Worm (Caenorhabditis elegans) whole organism, late embryonic: ENCODE measurements around the gene prde-1.

Experiments
- C38D4.7 ChIP-seq: fragments of 200-800 bp; sonication (Bioruptor generic); optimal IDR thresholded peaks from 2 replicates; lab custom pipeline; 2018; ENCODE audit warnings: mild to moderate bottlenecking, missing genetic modification characterization, moderate library complexity, missing compliant biosample characterization
- T23F11.4 ChIP-seq: fragments of 200-800 bp; sonication (Bioruptor generic); optimal IDR thresholded peaks from 2 replicates; lab custom pipeline; 2018; ENCODE audit warnings: mild to moderate bottlenecking, missing genetic modification characterization, missing compliant biosample characterization
- Y22D7AL.16 ChIP-seq: sonication (generic microtip); optimal IDR thresholded peaks from 2 replicates; lab custom pipeline; 2016; ENCODE audit warnings: missing genetic modification characterization, missing compliant biosample characterization
- ama-1 ChIP-seq: fragments of 150-350 bp; optimal IDR thresholded peaks from 2 replicates; lab custom pipeline; 2014
- ceh-22 ChIP-seq: sonication (generic microtip); optimal IDR thresholded peaks from 2 replicates; lab custom pipeline; 2017; ENCODE audit warnings: missing biosample characterization, missing genetic modification characterization
- ceh-31 ChIP-seq: sonication (generic microtip); optimal IDR thresholded peaks from 2 replicates; lab custom pipeline; 2016; ENCODE audit warnings: missing genetic modification characterization, missing compliant biosample characterization
- ceh-9 ChIP-seq: sonication (generic microtip); optimal IDR thresholded peaks from 2 replicates; lab custom pipeline; 2016; ENCODE audit warnings: mild to moderate bottlenecking, missing genetic modification characterization, inconsistent platforms, missing compliant biosample characterization
- dmd-4 ChIP-seq: sonication (generic microtip); optimal IDR thresholded peaks from 2 replicates; lab custom pipeline; 2016; ENCODE audit warnings: borderline replicate concordance, missing genetic modification characterization, missing compliant biosample characterization
- elt-2 ChIP-seq: sonication (generic microtip); optimal IDR thresholded peaks from 2 replicates; lab custom pipeline; 2016; ENCODE audit warnings: missing genetic modification reagents, missing genetic modification characterization, missing compliant biosample characterization
- fkh-10 ChIP-seq: fragments of 150-350 bp; optimal IDR thresholded peaks from 2 replicates; lab custom pipeline; 2014; ENCODE audit warnings: missing biosample characterization, missing genetic modification reagents, missing genetic modification characterization
- fkh-6 ChIP-seq: sonication (generic microtip); optimal IDR thresholded peaks from 2 replicates; lab custom pipeline; 2016; ENCODE audit warnings: missing genetic modification characterization, missing compliant biosample characterization
- hlh-13 ChIP-seq: fragments of 200-800 bp; sonication (Bioruptor generic); optimal IDR thresholded peaks from 2 replicates; lab custom pipeline; 2018; ENCODE audit warnings: mild to moderate bottlenecking, missing genetic modification characterization, missing compliant biosample characterization
- hlh-6 ChIP-seq: sonication (generic microtip); optimal IDR thresholded peaks from 2 replicates; lab custom pipeline; 2016; ENCODE audit warnings: missing genotype, missing genetic modification characterization, missing compliant biosample characterization
- lin-11 ChIP-seq: fragments of 200-800 bp; sonication (Bioruptor generic); optimal IDR thresholded peaks from 2 replicates; lab custom pipeline; 2018; ENCODE audit warnings: mild to moderate bottlenecking, missing genetic modification characterization, missing compliant biosample characterization
- nfya-1 ChIP-seq: sonication (generic microtip); optimal IDR thresholded peaks from 2 replicates; lab custom pipeline; 2017; ENCODE audit warnings: missing genetic modification characterization, mild to moderate bottlenecking, missing compliant biosample characterization, antibody characterized with exemption, moderate library complexity
- nhr-232 ChIP-seq: sonication (generic microtip); optimal IDR thresholded peaks from 2 replicates; lab custom pipeline; 2016; ENCODE audit warnings: missing genetic modification characterization, missing compliant biosample characterization
- npax-4 ChIP-seq: sonication (generic microtip); optimal IDR thresholded peaks from 2 replicates; lab custom pipeline; 2016; ENCODE audit warnings: missing genetic modification characterization, missing compliant biosample characterization
- odd-2 ChIP-seq: sonication (generic microtip); optimal IDR thresholded peaks from 2 replicates; lab custom pipeline; 2017; ENCODE audit warnings: antibody characterized with exemption, mild to moderate bottlenecking, missing genetic modification characterization, missing compliant biosample characterization
- pax-1 ChIP-seq: fragments of 150-350 bp; optimal IDR thresholded peaks from 2 replicates; lab custom pipeline; 2014; ENCODE audit warnings: missing biosample characterization, missing genetic modification characterization
- pha-2 ChIP-seq: sonication (generic microtip); optimal IDR thresholded peaks from 2 replicates; lab custom pipeline; 2017; ENCODE audit warnings: mild to moderate bottlenecking, missing genetic modification characterization, missing compliant biosample characterization
- pha-4 ChIP-seq: fragments of 150-350 bp; optimal IDR thresholded peaks from 2 replicates; lab custom pipeline; 2018; ENCODE audit warnings: missing biosample characterization, missing genetic modification reagents, missing genetic modification characterization
- pros-1 ChIP-seq: fragments of 150-350 bp; optimal IDR thresholded peaks from 2 replicates; lab custom pipeline; 2014; ENCODE audit warnings: missing biosample characterization, missing genetic modification reagents, missing genetic modification characterization
- sdc-2 ChIP-seq: sonication (generic microtip); optimal IDR thresholded peaks from 2 replicates; lab custom pipeline; 2016; ENCODE audit warnings: missing genotype, missing genetic modification characterization, missing compliant biosample characterization
- sox-2 ChIP-seq: fragments of 200-800 bp; sonication (Bioruptor generic); IDR thresholded peaks from 2 replicates; pipeline ENCODE4 v1.3.6; 2022; ENCODE audit warnings: missing genetic modification reagents, missing genetic modification characterization, missing compliant biosample characterization
- sox-4 ChIP-seq: sonication (generic microtip); optimal IDR thresholded peaks from 2 replicates; lab custom pipeline; 2017; ENCODE audit warnings: mild to moderate bottlenecking, missing genetic modification characterization, inconsistent platforms, missing compliant biosample characterization
- syd-9 ChIP-seq: sonication (generic microtip); optimal IDR thresholded peaks from 2 replicates; lab custom pipeline; 2016; ENCODE audit warnings: mild to moderate bottlenecking, missing genetic modification characterization, moderate library complexity, missing compliant biosample characterization
- unc-3 ChIP-seq, 2 experiments: fragments of 200-800 bp in 1 of 2; sonication (Bioruptor generic) in 1 of 2; sonication (generic microtip) in 1 of 2; conservative IDR thresholded peaks in 1 of 2; optimal IDR thresholded peaks in 1 of 2; 2 replicates each; pipeline versions ENCODE4 v1.3.6 to Lab custom; 2016 to 2022; ENCODE audit warnings: missing compliant biosample characterization in 2 of 2, missing genetic modification characterization in 2 of 2, missing genetic modification reagents in 1 of 2
- unc-42 ChIP-seq: sonication (generic microtip); optimal IDR thresholded peaks from 2 replicates; lab custom pipeline; 2016; ENCODE audit warnings: missing genotype, missing genetic modification characterization, missing compliant biosample characterization
- unc-86 ChIP-seq: sonication (generic microtip); optimal IDR thresholded peaks from 2 replicates; lab custom pipeline; 2016; ENCODE audit warnings: missing genetic modification characterization, missing compliant biosample characterization
- zip-5 ChIP-seq: sonication (generic microtip); optimal IDR thresholded peaks from 2 replicates; lab custom pipeline; 2016; ENCODE audit warnings: missing genetic modification characterization, missing compliant biosample characterization
- ztf-16 ChIP-seq: sonication (generic microtip); optimal IDR thresholded peaks from 2 replicates; lab custom pipeline; 2017; ENCODE audit warnings: missing genetic modification characterization, missing compliant biosample characterization

The prde-1 gene

DNA sequence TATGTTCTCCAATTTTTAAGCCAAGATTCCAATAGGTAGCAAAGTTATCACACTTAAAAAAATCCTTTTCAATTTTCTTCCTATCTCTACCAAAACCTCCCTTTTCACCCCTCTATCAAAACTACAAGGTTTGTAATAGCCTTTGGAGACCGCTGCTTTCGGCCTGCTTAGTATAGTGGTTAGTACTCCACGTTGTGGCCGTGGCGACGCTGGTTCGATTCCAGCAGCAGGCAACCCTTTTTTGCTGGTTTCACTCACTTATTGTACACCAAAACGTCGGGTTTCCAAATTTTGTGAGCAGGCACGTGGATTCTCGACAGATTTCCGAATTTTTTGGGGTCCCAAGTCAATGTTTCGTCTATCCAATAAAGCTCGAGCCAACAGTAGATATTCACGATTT is 15.8 kb downstream of the prde-1 start (continued):
- TF ChIP-seq unc-42 (tag; lab: Kevin White, UChicago) (no peak), dmd-4 (no peak), npax-4 (peak; percentile 6), lin-11 (tag; lab: Kevin White, UChicago) (peak; percentile 15)
- TF ChIP-seq, all 69 proteins: peak for 21

DNA sequence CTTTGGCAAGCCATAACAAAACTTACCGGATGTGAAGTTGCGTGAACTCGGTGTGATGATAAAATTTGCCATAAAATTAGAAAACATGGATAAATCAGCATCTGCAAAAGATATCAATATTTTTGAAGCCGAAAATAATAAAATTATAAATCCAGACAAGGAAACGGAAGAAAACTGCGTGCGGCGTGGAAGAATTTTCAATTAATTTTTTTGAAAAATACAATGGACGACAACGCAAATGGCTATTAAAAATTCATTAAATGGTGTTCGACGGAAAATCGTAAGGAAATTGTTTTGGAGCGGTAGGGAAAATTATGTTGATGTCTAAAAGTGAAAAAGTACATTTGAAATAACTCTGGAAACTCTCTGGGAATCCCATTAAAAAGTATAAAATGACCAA is 21.0 kb downstream of the prde-1 start, which contains the start of gene acr-18:
acr-18 (minus strand) TSS at position 101 of the 400 bp plus-strand sequence.
- TF ChIP-seq unc-86 (tag; lab: Kevin White, UChicago) (no peak), npax-4 (no peak), odd-2 (tag; lab: Kevin White, UChicago) (no peak), ztf-16 (tag; lab: Kevin White, UChicago) (no peak), nfya-1 (no peak)

DNA sequence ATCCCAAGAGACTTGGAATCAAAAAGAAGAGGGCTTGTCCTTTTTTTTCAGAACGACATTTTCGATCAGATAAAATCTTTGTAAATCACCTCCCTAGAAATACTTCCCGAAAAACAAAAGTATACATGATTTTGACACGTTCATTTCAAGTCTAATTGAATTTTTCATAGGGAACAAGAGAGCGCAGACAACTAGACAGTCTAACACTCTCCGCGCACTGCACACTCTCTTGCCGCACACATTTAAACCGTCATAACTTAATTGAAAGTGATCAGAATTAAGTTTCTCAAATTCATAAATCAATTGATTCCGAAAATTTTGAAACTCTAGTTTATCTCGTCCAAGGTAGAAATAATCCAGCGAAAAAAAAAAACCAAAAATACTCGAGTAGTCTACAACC is 21.7 kb downstream of the prde-1 start:
- TF ChIP-seq nhr-232 (tag; lab: Kevin White, UChicago) (no peak), syd-9 (tag; lab: Kevin White, UChicago) (no peak), unc-3 (GFP tag; conservative IDR thresholded peaks at IDR 0.05; lab: Robert Waterston, UW) (no peak), unc-3 (tag; optimal IDR thresholded peaks at IDR 0.05; lab: Kevin White, UChicago) (no peak), hlh-6 (tag; lab: Kevin White, UChicago) (no peak), Y22D7AL.16 (tag; lab: Kevin White, UChicago) (no peak), pha-2 (tag; lab: Kevin White, UChicago) (no peak), ceh-22 (no peak), sdc-2 (tag; lab: Kevin White, UChicago) (no peak), pha-4 (tag; lab: Kevin White, UChicago) (no peak), T23F11.4 (GFP tag; lab: Kevin White, UChicago) (no peak), ceh-31 (no peak), sox-2 (no peak), ceh-9 (tag; lab: Kevin White, UChicago) (no peak), ama-1 (lab: Kevin White, UChicago) (no peak), ztf-16 (tag; lab: Kevin White, UChicago) (no peak), C38D4.7 (GFP tag; lab: Kevin White, UChicago) (no peak)
- TF ChIP-seq, all 69 proteins: peak for 0

DNA sequence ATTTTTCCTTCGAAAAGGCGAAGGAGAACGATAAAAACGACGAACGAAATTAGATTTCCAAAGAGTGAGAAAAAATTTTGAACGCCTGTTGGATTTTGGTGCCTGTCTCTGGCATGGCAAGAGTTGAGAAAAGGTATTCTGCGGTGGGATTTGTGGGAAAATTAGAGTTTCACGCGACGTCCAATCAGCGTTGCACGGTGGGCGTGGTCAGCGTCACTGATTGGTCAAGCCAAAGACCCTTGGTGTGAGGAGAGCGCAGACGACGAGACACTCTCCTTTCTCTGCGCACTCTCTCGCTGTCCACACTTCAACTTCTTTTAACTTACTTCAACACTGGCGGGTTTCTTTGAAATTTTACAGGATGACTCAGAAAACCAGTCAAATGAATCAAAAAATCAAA is 24.5 kb downstream of the prde-1 start:
- no peak for TF ChIP-seq dmd-4
- TF ChIP-seq ceh-31 = no peak
- TF ChIP-seq nfya-1 = peak; percentile 62
- no peak for TF ChIP-seq lin-11 (tag; lab: Kevin White, UChicago)
- TF ChIP-seq, all 69 proteins: peak for 1

DNA sequence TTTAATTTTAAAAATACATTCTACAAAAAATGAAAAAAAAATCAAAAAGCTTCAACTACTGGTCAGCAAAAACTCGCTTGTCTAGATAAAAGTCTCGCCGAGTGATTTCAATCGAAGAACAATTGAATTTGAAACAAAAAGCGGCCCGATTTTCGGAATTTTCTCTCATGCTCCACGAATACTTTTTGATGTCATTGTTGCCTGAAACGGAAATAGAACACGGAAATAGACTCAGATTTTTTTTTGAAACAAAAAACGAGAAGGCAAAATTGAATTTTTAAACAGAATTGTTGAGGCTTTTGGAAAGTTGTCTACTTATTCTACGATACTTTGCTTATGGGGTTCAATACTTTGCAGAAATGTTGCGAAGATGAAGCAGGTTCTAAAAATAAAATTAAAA is 25.4 kb downstream of the prde-1 start:
- TF ChIP-seq hlh-13 (GFP tag; lab: Kevin White, UChicago) = no peak
- TF ChIP-seq zip-5 = no peak
- TF ChIP-seq pros-1 (tag; lab: Kevin White, UChicago) = no peak
- TF ChIP-seq pax-1 = no peak
- no peak for TF ChIP-seq ztf-16 (tag; lab: Kevin White, UChicago)
- no peak for TF ChIP-seq pha-2 (tag; lab: Kevin White, UChicago)
- TF ChIP-seq sox-4 (tag; lab: Kevin White, UChicago) = no peak

DNA sequence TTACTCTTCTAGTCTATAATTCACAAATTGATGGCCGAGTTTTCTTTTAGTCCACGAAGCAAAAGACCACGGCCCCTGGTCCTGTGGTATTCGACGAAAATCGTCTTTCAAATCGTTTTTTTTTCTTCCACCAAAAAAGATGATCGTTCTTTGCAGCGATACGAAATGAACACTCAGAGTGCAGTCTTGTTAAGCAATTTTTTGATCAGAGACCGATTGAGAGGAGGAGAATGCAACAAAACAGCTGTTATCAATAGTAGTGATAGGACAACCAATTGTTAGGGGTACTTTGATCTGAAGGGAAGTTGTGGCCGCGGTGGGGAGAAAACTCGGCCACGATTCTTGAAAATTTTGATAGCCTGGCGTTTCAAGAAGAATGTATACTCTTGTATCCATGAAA is 25.9 kb downstream of the prde-1 start:
- no peak for TF ChIP-seq fkh-6 (tag; lab: Kevin White, UChicago)
- TF ChIP-seq ceh-9 (tag; lab: Kevin White, UChicago) = no peak
- no peak for TF ChIP-seq hlh-13 (GFP tag; lab: Kevin White, UChicago)
- no peak for TF ChIP-seq nhr-232 (tag; lab: Kevin White, UChicago)
- TF ChIP-seq fkh-10 (GFP tag; lab: Kevin White, UChicago) = no peak
- peak; percentile 40 for TF ChIP-seq elt-2 (tag; lab: Kevin White, UChicago)
- no peak for TF ChIP-seq pha-2 (tag; lab: Kevin White, UChicago)
